Worm (Caenorhabditis elegans): Measurements from ENCODE around the gene acl-2.
"Not testable (repeated sequence)": the region's sequence is repeated elsewhere in the genome, so short reads cannot be mapped to it uniquely, and the experiment has no call there.

The acl-2 gene

DNA sequence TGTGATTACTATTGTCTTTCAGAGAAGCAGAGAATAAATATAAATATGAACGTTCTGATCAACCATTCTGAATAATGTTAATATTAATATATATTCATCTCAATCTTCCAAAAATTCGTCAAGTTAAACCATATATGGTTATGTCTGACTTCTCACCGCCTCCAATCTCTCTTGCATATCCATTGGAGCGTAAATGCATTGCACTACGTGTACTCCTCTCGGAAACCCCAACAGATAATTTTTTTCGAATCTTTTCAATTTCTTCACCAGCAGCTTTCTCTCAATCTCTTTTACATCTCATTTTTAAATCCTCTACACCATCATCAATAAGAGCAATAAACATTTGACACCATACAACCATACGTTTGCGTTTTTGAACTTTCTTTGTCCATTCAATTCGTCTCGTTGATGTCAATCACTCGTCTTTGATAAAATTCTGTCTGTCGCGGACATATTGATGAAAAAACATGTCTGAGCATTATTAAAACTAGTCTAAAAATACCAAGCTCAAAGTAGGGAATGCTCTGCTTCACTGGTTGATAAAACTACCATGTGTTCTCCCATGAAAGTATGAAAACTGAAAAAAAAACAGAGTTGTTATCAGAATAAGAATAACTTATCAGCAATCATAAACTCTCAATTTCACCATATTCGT is 27.4 kb downstream of the acl-2 start:
- TF ChIP-seq unc-62 (GFP tag; optimal IDR thresholded peaks at IDR 0.05) = no peak

DNA sequence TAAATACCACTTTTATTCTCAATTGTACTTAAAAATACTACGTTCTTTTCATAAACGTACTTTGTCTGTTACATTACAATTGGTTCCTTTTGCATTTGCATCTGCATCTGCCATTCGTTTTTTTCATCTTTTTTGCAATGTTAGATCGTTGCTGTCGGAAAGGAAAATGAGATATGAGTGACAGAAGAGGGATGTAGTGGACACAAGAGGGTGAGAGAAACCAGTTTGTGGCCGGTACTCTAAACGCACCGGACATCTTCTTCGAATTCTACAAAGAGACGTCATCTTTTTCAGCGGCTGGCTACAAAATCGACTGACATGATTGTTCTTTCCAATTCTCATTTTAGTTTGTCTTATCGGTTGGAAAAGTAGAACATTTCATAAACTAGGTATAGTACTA is 28.2 kb downstream of the acl-2 start:
- TF ChIP-seq unc-62 (GFP tag; optimal IDR thresholded peaks at IDR 0.05) = no peak

DNA sequence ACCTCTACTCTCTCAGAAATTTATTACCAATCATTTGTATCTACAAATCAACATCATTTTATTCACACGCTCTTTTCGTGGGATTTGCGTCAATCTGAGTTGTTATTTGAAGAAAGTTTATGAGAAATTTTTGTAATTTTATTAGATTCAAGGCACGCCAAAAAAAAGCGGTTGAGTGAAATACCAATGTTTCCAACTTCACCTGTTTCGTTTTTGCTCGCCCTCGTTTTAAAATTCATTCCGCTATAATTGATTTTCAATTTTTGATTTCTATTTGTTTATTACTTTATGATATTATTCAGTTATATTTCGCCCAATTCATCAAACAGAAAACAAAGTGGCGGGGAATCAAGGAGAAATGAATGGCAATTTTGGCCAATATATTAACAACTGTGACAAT is 30.1 kb downstream of the acl-2 start, which contains the start of gene K08H10.10:
Gene K08H10.10 (plus strand): TSS at position 301 of the 400 bp plus-strand sequence.
- no peak for TF ChIP-seq unc-62 (GFP tag; optimal IDR thresholded peaks at IDR 0.05)

DNA sequence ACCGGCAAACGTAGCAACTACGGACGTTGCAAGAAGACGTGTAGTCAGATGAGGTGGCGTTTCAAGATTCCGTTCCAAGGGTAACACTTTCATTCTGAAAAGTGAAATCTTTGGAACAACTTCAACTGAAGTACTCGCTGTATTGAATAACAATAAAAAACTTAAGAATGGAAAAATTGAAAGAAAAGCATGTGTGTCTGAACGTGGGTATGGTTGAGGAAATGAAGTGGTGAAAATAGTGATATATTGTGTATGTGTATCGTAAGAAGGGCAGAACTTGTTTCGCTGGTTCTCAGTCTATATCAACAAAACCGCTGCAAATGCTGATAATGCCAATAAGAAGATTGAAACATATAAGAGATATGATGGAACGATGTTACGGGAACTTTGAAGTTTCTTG is 35.1 kb downstream of the acl-2 start, which contains the start of gene K08H10.6:
Gene K08H10.6 (minus strand): TSS at position 101 of the 400 bp plus-strand sequence.
- no peak for TF ChIP-seq unc-62 (GFP tag; optimal IDR thresholded peaks at IDR 0.05)

DNA sequence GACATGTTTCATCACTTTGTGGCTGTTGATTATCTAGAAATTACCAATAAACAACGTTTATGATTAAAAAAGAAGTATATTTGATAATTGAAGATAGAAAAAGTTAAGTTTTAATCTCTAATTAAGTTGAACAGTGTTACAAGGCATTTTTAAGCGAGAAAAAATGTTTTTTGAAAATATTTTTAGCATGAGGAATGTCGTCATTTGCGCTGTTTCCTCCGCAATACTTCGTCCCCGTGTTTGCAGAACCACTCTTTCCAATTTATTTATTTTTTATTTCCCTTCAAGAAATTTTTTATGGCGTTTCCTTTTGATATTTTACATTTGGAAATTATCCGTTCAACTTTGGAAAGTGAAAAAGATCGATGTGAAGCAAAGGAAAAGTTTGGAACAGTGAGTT is 39.3 kb downstream of the acl-2 start, which contains the start of the genes rde-1 and trpp-6:
Gene rde-1 (minus strand): TSS at position 33 of the 400 bp plus-strand sequence.
Gene trpp-6 (plus strand): TSS at position 286 of the 400 bp plus-strand sequence.
- TF ChIP-seq unc-62 (GFP tag; optimal IDR thresholded peaks at IDR 0.05) = no peak

DNA sequence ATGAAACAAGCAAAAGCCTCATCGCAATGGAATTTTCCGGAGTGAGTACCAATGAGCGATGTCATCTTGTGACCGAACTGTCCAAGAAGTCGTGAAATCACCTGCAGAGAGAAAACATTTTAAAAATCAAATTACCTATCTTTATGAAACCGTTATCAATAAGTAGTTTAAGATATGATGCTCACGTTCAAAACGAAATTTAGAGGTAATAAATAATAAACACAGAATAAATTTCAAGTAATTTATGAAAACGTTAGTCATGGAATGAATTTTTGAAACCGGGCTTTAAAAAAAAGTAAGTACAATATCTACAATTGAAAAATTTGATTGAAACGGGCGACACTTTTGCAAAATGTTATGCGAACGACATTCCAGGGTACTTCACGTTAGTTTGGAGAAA is 43.2 kb downstream of the acl-2 start, which contains the start of gene C27H6.8:
Gene C27H6.8 (minus strand): TSS at position 101 of the 400 bp plus-strand sequence.
- no peak for TF ChIP-seq unc-62 (GFP tag; optimal IDR thresholded peaks at IDR 0.05)

DNA sequence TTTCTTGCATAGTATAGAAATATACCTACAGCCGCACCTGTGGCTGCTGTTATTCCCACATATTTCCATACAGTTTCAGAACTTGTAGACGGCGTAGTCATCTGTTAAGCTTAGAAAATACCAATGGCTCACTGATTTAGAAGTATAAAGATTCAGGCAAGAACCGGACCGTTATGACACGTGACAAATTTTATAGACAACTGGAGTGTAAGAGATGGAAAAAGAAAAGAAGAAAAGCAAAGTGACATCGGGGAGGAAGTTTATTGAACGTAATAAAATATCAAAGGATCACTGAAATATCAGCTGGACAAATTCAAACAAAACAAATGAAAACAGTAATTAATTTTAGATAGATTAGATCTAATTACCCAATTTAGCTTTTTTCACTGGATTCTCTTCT is 44.7 kb downstream of the acl-2 start, which contains the start of gene rmd-2:
Gene rmd-2 (minus strand): TSS at position 101 of the 400 bp plus-strand sequence.
- TF ChIP-seq unc-62 (GFP tag; optimal IDR thresholded peaks at IDR 0.05) = no peak

DNA sequence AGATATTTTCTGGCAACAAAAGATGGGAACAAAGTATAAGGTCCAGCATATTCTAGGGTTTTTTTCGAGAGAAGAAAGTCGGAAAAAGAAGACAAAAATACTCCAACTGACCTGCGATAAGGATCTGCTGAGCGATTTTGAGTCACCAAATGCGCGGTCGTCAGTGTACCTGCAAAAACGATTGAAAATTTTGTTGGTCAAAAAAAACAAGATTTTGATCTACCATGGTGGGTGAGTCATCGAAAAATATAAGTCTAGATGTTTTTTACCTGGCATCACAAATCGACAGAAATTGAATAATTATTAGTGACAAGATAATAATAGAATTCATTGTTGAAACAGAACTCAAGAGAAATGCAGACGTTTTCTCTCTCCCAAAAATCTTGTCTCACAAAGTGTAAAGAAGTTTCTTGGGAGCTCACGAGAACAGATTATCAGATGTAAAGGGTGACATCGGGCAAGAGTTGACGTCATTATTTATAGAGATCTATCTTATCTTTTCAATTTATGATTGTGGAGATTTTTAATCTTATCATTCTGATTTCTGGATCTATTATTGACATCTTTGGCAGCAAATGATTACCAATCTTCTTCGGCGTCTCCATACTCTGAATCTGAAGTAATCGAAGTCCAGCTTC is 45.5 kb downstream of the acl-2 start:
- TF ChIP-seq unc-62 (GFP tag; optimal IDR thresholded peaks at IDR 0.05) = no peak

DNA sequence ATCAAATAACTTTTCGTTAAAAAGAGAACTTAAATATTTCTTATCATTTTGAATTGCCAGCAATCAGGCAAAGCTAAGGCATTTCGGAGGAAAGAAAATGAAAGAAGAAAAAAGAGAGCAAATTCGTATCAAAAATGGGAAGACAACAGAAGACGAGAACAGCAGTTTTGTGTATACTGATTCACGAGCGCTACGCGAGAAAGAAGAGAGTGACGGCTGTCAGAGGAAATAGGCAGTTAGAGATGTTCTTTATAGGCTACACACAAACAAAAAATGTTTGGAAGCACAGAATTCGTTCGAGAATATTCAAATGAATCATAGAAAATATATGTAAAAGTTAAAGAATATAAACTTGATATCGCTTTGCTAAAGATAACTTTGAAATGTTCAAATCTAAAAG is 46.1 kb downstream of the acl-2 start:
- no peak for TF ChIP-seq unc-62 (GFP tag; optimal IDR thresholded peaks at IDR 0.05)

DNA sequence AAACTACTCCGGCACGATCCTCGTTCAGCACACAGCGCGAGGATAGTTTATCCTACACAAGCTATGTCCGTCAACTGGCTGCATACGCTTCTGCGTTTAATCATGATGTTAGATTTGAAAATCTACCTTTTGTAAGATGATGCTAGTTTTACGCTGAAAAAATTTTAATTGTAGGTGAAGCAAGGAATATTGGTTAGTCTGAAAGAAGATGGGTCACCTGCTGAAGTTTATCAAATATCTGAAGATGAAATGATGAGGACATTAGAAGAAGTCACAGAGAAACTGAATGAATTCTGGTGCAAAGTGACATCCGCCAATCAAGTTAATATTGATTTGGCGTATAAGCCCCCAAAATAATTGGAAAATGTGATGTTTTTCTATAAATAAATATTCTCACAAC is 47.4 kb downstream of the acl-2 start:
- TF ChIP-seq unc-62 (GFP tag; optimal IDR thresholded peaks at IDR 0.05) = no peak

DNA sequence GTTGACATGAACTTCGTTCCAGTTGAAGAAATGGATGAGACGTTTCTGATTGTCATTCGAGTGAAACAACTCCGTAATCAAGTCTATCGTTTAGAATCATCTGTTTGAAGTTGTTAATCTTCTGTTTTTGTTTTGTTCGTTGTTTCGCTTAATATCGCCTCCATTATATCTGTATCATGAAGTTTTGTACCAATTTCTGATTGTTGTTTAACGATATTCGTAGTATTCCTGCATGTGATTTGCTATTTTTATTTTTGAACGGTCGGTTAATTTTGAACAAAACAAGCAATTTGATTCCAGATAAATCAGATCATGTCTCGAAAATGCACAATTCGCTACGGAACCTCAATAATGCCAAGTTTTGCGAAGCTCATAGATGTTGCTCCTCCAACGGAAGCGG is 48.3 kb downstream of the acl-2 start, which contains the start of gene C27H6.9:
Gene C27H6.9 (plus strand): TSS at position 301 of the 400 bp plus-strand sequence.
- no peak for TF ChIP-seq unc-62 (GFP tag; optimal IDR thresholded peaks at IDR 0.05)

DNA sequence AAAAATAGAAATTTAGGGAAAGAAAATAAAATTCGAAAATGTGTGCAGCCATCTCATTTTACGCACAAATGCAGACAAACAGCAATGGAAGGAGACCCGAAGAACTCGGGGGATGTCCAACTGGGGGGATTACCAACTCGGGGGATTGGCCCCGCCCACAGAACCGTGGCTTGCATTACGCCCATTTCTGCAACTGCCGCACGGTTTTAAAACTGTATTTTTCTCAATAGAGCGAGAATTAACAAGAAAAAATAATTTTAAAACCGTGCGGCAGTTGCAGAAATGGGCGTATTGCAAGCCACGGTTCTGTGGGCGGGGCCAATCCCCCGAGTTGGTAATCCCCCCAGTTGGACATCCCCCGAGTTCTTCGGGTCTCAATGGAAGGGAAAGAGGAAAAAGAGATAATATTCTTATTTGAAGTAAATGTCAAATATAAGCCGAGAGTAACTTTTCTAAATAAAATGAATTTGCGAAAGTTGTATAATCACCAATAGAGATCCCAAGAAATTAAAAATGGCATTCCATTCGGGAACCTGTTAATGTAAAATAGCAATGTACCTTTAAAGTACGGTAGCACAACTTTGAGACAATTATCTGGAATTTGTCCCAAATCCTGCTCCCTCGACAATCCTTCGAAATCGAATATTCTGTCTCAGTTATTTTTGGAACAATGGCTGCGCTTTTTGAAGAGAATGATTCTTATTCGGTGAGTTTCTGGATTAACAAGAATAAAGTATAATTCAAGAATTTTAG is 50.0 kb downstream of the acl-2 start, which contains the start of the genes ruvb-1 and tofu-1:
Gene ruvb-1 (minus strand): TSS at position 72 of the 753 bp plus-strand sequence.
Gene tofu-1 (plus strand): TSS at position 417 of the 753 bp plus-strand sequence.
- not testable (repeated sequence) for TF ChIP-seq unc-62 (GFP tag; optimal IDR thresholded peaks at IDR 0.05)

DNA sequence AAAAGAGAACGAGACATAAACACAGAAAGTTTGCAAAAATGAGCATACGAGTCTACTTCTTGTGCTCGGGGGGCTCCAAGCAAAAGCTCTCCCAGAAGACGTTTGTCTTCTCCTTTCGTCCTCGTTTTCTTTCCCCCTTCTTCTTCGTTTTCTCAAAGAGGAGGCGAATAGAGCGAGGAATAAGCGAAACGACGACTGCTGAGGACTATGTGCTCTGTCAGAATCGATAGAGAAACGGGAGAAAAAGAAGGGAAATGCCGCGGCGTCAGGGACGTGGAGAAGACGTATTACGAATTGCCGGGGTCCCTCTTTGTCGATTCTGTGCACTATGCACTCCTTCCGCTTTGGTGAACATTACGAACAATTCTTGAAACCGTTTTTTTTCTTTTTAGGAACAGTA is 52.5 kb downstream of the acl-2 start:
- TF ChIP-seq unc-62 (GFP tag; optimal IDR thresholded peaks at IDR 0.05) = no peak
